Fruit fly (Drosophila melanogaster): Measurements from ENCODE around the gene jar.

DNA sequence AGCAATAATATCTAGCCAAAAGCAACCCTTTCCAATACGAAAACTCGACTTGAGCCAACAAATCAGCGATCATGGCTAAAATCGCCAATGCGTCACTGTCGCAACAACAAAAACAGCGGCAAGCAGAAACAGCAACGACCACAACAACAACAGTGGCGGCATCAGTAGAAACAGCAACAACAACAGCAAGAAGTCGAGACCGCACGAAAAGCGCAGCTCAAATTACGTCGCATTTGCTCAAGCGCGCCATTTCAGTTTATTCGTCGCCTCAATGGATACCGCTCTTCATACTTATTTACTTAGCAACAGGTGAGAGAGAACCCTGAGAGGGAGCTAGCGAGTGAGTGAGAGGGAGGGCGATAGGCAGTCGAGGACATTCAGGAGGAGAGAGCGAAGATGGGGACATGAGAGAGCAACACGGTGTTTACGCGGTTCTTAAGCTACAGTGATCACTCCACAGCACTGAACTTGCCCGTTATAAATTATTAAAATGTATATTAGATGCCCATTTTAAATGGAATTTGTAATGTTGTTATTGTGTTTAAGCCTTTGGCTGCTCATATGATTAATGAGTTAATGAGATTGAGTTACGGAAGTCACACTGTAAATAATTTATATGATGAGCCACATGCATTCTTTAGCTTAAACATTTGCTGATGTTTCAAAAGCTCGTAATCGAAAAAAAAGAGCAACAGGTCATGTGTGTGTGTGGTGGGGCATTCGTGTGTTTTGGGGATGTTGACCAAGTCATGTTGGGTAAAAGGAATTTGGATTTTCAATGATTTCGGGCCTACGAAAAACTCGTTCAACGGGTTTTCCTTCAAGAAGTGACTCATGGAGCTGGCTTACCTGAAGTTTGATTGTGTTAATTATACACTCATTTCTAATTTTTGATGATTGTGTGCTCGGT lies 24.8 kb upstream of the jar start:
- TF ChIP-seq psq (optimal IDR thresholded peaks at IDR 0.05) (no peak), insv (optimal IDR thresholded peaks at IDR 0.05) (no peak), ttk (optimal IDR thresholded peaks at IDR 0.05) (no peak)
